Worm (Caenorhabditis elegans): Measurements from ENCODE around the gene C01G10.18.

- no peak for TF ChIP-seq ztf-23 (GFP tag; IDR thresholded peaks at IDR 0.05)
- 0 out of 2 replicates have a peak, but pooled peaks have one; percentile 11 for TF ChIP-seq flt-1 (GFP tag; IDR thresholded peaks at IDR 0.05)
- TF ChIP-seq ztf-29 (GFP tag; IDR thresholded peaks at IDR 0.05) = no peak
- no peak for TF ChIP-seq T22C8.4 (GFP tag; IDR thresholded peaks at IDR 0.05)
Measured at ce11 chrV:15071015-15071810, 17.3 kb downstream of the C01G10.18 start, which contains the start of gene unc-76.
